Worm (Caenorhabditis elegans): Measurements from ENCODE around the gene npp-27.

DNA sequence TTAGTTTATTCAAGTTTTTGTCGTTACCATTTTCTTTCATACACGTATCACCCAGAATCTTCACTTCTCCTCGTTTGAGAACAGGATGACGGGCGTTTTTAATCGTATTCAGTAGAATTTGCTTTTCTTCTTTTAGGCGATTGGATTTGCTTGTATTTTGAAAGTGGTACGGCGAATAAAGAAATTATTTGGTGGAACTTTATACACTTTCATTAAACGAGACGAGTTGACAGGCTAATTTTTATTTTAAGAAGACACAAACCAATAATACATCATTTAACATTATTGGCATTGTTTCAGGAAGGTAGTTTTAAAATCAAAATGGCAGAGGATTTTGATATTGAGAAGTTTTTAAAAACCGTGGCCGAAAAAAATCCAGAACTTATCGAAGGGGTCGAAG is 4.9 kb upstream of the npp-27 start, which contains the start of gene C49H3.4:
- TF ChIP-seq ceh-14 (tag; optimal IDR thresholded peaks at IDR 0.05) (no peak), ama-1 (optimal IDR thresholded peaks at IDR 0.05) (no peak), fkh-10 (GFP tag; optimal IDR thresholded peaks at IDR 0.05) (no peak), sox-4 (tag; optimal IDR thresholded peaks at IDR 0.05) (no peak), gmeb-2 (tag; optimal IDR thresholded peaks at IDR 0.05) (no peak), ztf-16 (tag; optimal IDR thresholded peaks at IDR 0.05) (no peak)

All from whole organism, late embryonic.